Fruit fly (Drosophila melanogaster) whole organism, embryonic: Measurements from ENCODE around the gene MAGE.

Experiments used
- Ada2b ChIP-seq: fragments of 200-800 bp; sonication (Bioruptor generic); IDR thresholded peaks from 2 replicates; pipeline ENCODE4 v1.3.6; 2022; ENCODE audit warnings: missing biosample characterization, missing genetic modification characterization
- Antp ChIP-seq: fragments of 200-800 bp; sonication (Bioruptor generic); optimal IDR thresholded peaks from 3 replicates; lab custom pipeline; 2016; ENCODE audit warnings: missing biosample characterization, missing genetic modification characterization
- Awh ChIP-seq: fragments of 200-800 bp; sonication (Bioruptor generic); IDR thresholded peaks from 2 replicates; pipeline ENCODE4, ENCODE4 v1.3.6; 2022; ENCODE audit warnings: missing biosample characterization, missing genetic modification characterization
- CG10209 ChIP-seq: fragments of 200-800 bp; sonication (Bioruptor generic); optimal IDR thresholded peaks from 3 replicates; lab custom pipeline; 2017; ENCODE audit warnings: missing biosample characterization, mild to moderate bottlenecking, missing genetic modification characterization, missing genetic modification reagents
- CG10274 ChIP-seq: fragments of 200-800 bp; sonication (Bioruptor generic); optimal IDR thresholded peaks from 3 replicates; lab custom pipeline; 2017; ENCODE audit warnings: missing biosample characterization, mild to moderate bottlenecking, missing genetic modification characterization
- CG11093 ChIP-seq: fragments of 200-800 bp; sonication (Bioruptor generic); IDR thresholded peaks from 3 replicates; pipeline ENCODE4 v1.3.6; 2022; ENCODE audit warnings: missing biosample characterization, missing genetic modification characterization
- CG11398 ChIP-seq: fragments of 200-800 bp; sonication (Bioruptor generic); optimal IDR thresholded peaks from 2 replicates; lab custom pipeline; 2016; ENCODE audit warnings: missing biosample characterization, missing genetic modification characterization
- CG12744 ChIP-seq: fragments of 200-800 bp; sonication (Bioruptor generic); optimal IDR thresholded peaks from 2 replicates; lab custom pipeline; 2016; ENCODE audit warnings: missing biosample characterization, missing genetic modification characterization
- CG14710 ChIP-seq: fragments of 200-800 bp; sonication (Bioruptor generic); optimal IDR thresholded peaks from 3 replicates; lab custom pipeline; 2019; ENCODE audit warnings: missing biosample characterization, mild to moderate bottlenecking, missing genetic modification characterization, moderate library complexity
- CG14860 ChIP-seq: fragments of 200-800 bp; sonication (Bioruptor generic); IDR thresholded peaks from 3 replicates; pipeline ENCODE4 v1.3.6; 2022; ENCODE audit warnings: missing biosample characterization, missing genetic modification characterization; ENCODE audit not compliant: partially characterized antibody
- CG15514 ChIP-seq: fragments of 200-800 bp; sonication (Bioruptor generic); optimal IDR thresholded peaks from 3 replicates; lab custom pipeline; 2017; ENCODE audit warnings: missing biosample characterization, missing genetic modification characterization, mild to moderate bottlenecking, moderate library complexity, missing genetic modification reagents
- CG16779 ChIP-seq: fragments of 200-800 bp; sonication (Bioruptor generic); IDR thresholded peaks from 2 replicates; pipeline ENCODE4 v1.3.6; 2022; ENCODE audit warnings: missing biosample characterization, missing genetic modification characterization
- CG17568 ChIP-seq: fragments of 200-800 bp; sonication (Bioruptor generic); optimal IDR thresholded peaks from 2 replicates; lab custom pipeline; 2018; ENCODE audit warnings: missing biosample characterization, mild to moderate bottlenecking, missing genetic modification characterization, moderate library complexity
- CG17802 ChIP-seq: fragments of 200-800 bp; sonication (Bioruptor generic); optimal IDR thresholded peaks from 2 replicates; lab custom pipeline; 2018; ENCODE audit warnings: missing biosample characterization, mild to moderate bottlenecking, missing genetic modification characterization, moderate library complexity
- CG1792 ChIP-seq: fragments of 200-800 bp; sonication (Bioruptor generic); optimal IDR thresholded peaks from 2 replicates; lab custom pipeline; 2016; ENCODE audit warnings: missing biosample characterization, missing genetic modification characterization
- CG18011 ChIP-seq: fragments of 200-800 bp; sonication (Bioruptor generic); optimal IDR thresholded peaks from 2 replicates; lab custom pipeline; 2017; ENCODE audit warnings: missing biosample characterization, missing genetic modification characterization, mild to moderate bottlenecking, moderate library complexity, missing genotype
- CG1832 ChIP-seq: fragments of 200-800 bp; sonication (Bioruptor generic); optimal IDR thresholded peaks from 2 replicates; lab custom pipeline; 2017; ENCODE audit warnings: missing biosample characterization, mild to moderate bottlenecking, missing genetic modification characterization, inconsistent platforms
- CG18764 ChIP-seq: fragments of 200-800 bp; sonication (Bioruptor generic); optimal IDR thresholded peaks from 3 replicates; lab custom pipeline; 2016; ENCODE audit warnings: missing biosample characterization, missing genetic modification characterization
- CG2712 ChIP-seq: fragments of 200-800 bp; optimal IDR thresholded peaks from 3 replicates; lab custom pipeline; 2019; ENCODE audit warnings: missing biosample characterization, mild to moderate bottlenecking, missing genetic modification characterization, moderate library complexity
- CG3163 ChIP-seq: fragments of 200-800 bp; sonication (Bioruptor generic); optimal IDR thresholded peaks from 3 replicates; lab custom pipeline; 2016; ENCODE audit warnings: missing biosample characterization, missing genetic modification characterization
- CG32772 ChIP-seq: fragments of 200-800 bp; sonication (Bioruptor generic); IDR thresholded peaks from 2 replicates; pipeline ENCODE4 v1.3.6; 2022; ENCODE audit warnings: missing biosample characterization, missing genetic modification characterization
- CG34422 ChIP-seq: fragments of 200-800 bp; sonication (Bioruptor generic); IDR thresholded peaks from 3 replicates; pipeline ENCODE4 v1.3.6; 2022; ENCODE audit warnings: missing biosample characterization, missing genetic modification characterization
- CG3995 ChIP-seq: fragments of 200-800 bp; sonication (Bioruptor generic); optimal IDR thresholded peaks from 3 replicates; lab custom pipeline; 2016; ENCODE audit warnings: missing biosample characterization, missing genetic modification characterization
- CG5180 ChIP-seq: fragments of 200-800 bp; sonication (Bioruptor generic); optimal IDR thresholded peaks from 3 replicates; lab custom pipeline; 2017; ENCODE audit warnings: missing biosample characterization, missing genetic modification characterization, mild to moderate bottlenecking, moderate library complexity, missing genetic modification reagents
- CG5953 ChIP-seq: fragments of 200-800 bp; sonication (Bioruptor generic); IDR thresholded peaks from 2 replicates; pipeline ENCODE4 v1.3.6; 2022; ENCODE audit warnings: missing biosample characterization, missing genetic modification characterization
- CG7271 ChIP-seq: fragments of 200-800 bp; sonication (Bioruptor generic); optimal IDR thresholded peaks from 2 replicates; lab custom pipeline; 2018; ENCODE audit warnings: missing biosample characterization, mild to moderate bottlenecking, missing genetic modification characterization, moderate library complexity
- CG7372 ChIP-seq: fragments of 200-800 bp; sonication (Bioruptor generic); IDR thresholded peaks from 2 replicates; pipeline ENCODE4 v1.3.6; 2022; ENCODE audit warnings: missing biosample characterization, missing genetic modification characterization
- Dip2 ChIP-seq: fragments of 200-800 bp; sonication (Bioruptor generic); IDR thresholded peaks from 2 replicates; pipeline ENCODE4 v1.3.6; 2022; ENCODE audit warnings: missing biosample characterization, missing genetic modification characterization
- Dll ChIP-seq: fragments of 200-800 bp; sonication (Bioruptor generic); IDR thresholded peaks from 4 replicates; pipeline ENCODE4 v1.3.6; 2022; ENCODE audit warnings: missing biosample characterization, missing genetic modification characterization; ENCODE audit not compliant: partially characterized antibody
- E2f2 ChIP-seq: fragments of 200-800 bp; sonication (Bioruptor generic); IDR thresholded peaks from 2 replicates; pipeline ENCODE4 v1.3.6; 2022; ENCODE audit warnings: missing biosample characterization, missing genetic modification characterization
- ERR ChIP-seq: fragments of 200-800 bp; sonication (Bioruptor generic); optimal IDR thresholded peaks from 2 replicates; lab custom pipeline; 2016; ENCODE audit warnings: missing biosample characterization, missing genetic modification characterization
- Ets65A ChIP-seq: fragments of 200-800 bp; sonication (Bioruptor generic); peaks from one replicate; lab custom pipeline; 2016; ENCODE audit warnings: missing biosample characterization, missing genetic modification characterization
- HHEX ChIP-seq: fragments of 200-800 bp; sonication (Bioruptor generic); optimal IDR thresholded peaks from 3 replicates; lab custom pipeline; 2017; ENCODE audit warnings: missing biosample characterization, mild to moderate bottlenecking, missing genetic modification characterization, missing genetic modification reagents
- Poxn ChIP-seq: fragments of 200-800 bp; sonication (Bioruptor generic); IDR thresholded peaks from 2 replicates; pipeline ENCODE4 v1.3.6; 2022; ENCODE audit warnings: missing biosample characterization, missing genetic modification characterization
- Ptx1 ChIP-seq: fragments of 200-800 bp; sonication (Bioruptor generic); IDR thresholded peaks from 2 replicates; pipeline ENCODE4 v1.3.6; 2022; ENCODE audit warnings: missing biosample characterization, missing genetic modification characterization
- Sox100B ChIP-seq: fragments of 200-800 bp; sonication (Bioruptor generic); optimal IDR thresholded peaks from 3 replicates; lab custom pipeline; 2018; ENCODE audit warnings: missing biosample characterization, mild to moderate bottlenecking, missing genetic modification characterization
- TFAM ChIP-seq: fragments of 200-800 bp; sonication (Bioruptor generic); optimal IDR thresholded peaks from 2 replicates; lab custom pipeline; 2017; ENCODE audit warnings: missing biosample characterization, missing genetic modification characterization, inconsistent platforms
- bbx ChIP-seq: fragments of 200-800 bp; sonication (Bioruptor generic); IDR thresholded peaks from 2 replicates; pipeline ENCODE4 v1.3.6; 2022; ENCODE audit warnings: missing biosample characterization, missing genetic modification characterization; ENCODE audit not compliant: partially characterized antibody
- corto ChIP-seq: fragments of 200-800 bp; sonication (Bioruptor generic); optimal IDR thresholded peaks from 2 replicates; lab custom pipeline; 2016; ENCODE audit warnings: missing biosample characterization, mild to moderate bottlenecking, missing genetic modification characterization, moderate library complexity
- disco-r ChIP-seq: fragments of 200-800 bp; sonication (Bioruptor generic); optimal IDR thresholded peaks from 2 replicates; lab custom pipeline; 2016; ENCODE audit warnings: missing biosample characterization, missing genetic modification characterization
- en ChIP-seq: fragments of 200-800 bp; sonication (Bioruptor generic); optimal IDR thresholded peaks from 2 replicates; lab custom pipeline; 2016; ENCODE audit warnings: missing biosample characterization, missing genetic modification characterization
- gfzf ChIP-seq: fragments of 200-800 bp; sonication (Bioruptor generic); optimal IDR thresholded peaks from 2 replicates; lab custom pipeline; 2016; ENCODE audit warnings: missing biosample characterization, mild to moderate bottlenecking, missing genetic modification characterization, moderate library complexity
- grn ChIP-seq: fragments of 200-800 bp; sonication (Bioruptor generic); optimal IDR thresholded peaks from 3 replicates; lab custom pipeline; 2017; ENCODE audit warnings: missing biosample characterization, missing genetic modification characterization
- mam ChIP-seq: fragments of 200-800 bp; sonication (Bioruptor generic); optimal IDR thresholded peaks from 3 replicates; lab custom pipeline; 2016; ENCODE audit warnings: missing biosample characterization, missing genetic modification characterization
- nmo ChIP-seq: fragments of 200-800 bp; sonication (Bioruptor generic); optimal IDR thresholded peaks from 2 replicates; lab custom pipeline; 2018; ENCODE audit warnings: missing biosample characterization, mild to moderate bottlenecking, missing genetic modification characterization, moderate library complexity
- sim ChIP-seq: fragments of 200-800 bp; sonication (Bioruptor generic); IDR thresholded peaks from 2 replicates; pipeline ENCODE4 v1.3.6; 2022; ENCODE audit warnings: missing biosample characterization, missing genetic modification characterization
- sima ChIP-seq: fragments of 200-800 bp; sonication (Bioruptor generic); optimal IDR thresholded peaks from 2 replicates; lab custom pipeline; 2016; ENCODE audit warnings: missing biosample characterization, missing genetic modification characterization
- stc ChIP-seq: fragments of 200-800 bp; sonication (Bioruptor generic); IDR thresholded peaks from 2 replicates; pipeline ENCODE4 v1.3.6; 2022; ENCODE audit warnings: missing biosample characterization, missing genetic modification characterization
- trem ChIP-seq: fragments of 200-800 bp; optimal IDR thresholded peaks from 3 replicates; lab custom pipeline; 2019; ENCODE audit warnings: missing biosample characterization, mild to moderate bottlenecking, missing genetic modification characterization, moderate library complexity
- unpg ChIP-seq: fragments of 200-800 bp; sonication (Bioruptor generic); optimal IDR thresholded peaks from 3 replicates; lab custom pipeline; 2018; ENCODE audit warnings: missing biosample characterization, mild to moderate bottlenecking, missing genetic modification characterization, moderate library complexity
- yki ChIP-seq: fragments of >200 bp; optimal IDR thresholded peaks from 3 replicates; lab custom pipeline; 2018

The MAGE gene

DNA sequence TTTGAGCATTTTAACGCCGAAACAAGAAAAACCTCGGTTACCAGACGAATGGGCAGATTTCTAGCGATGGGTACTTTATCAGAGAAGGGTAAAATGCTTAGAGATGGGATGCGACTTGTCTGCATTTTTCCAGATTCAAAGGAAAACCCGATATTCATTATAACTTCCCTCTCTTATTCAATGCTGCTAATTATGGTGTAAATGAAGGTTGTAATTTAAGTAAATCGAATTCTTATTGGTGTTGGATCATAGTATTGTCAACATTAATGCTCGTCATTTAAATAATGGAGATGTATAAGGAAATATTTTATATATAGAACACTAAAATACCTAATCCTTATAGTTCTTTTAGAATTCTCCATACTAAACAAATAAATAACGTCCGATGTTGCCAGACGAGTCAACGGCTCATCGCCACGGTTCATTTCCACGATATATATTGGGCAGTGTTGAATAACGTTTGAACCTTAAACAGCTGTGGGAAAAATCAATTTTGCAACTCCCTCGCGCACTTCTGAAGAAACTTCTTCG, 30.8 kb downstream of the MAGE start, which contains the start of the genes Alh and CG10098:
TSS of gene Alh (minus strand) at position 77 of the 531 bp plus-strand sequence.
TSS of gene CG10098 (plus strand) at position 440 of the 531 bp plus-strand sequence.
- peak; percentile 26 for TF ChIP-seq CG17568 (GFP tag; lab: Kevin White, UChicago)
- peak; percentile 85 for TF ChIP-seq Dll
- peak; percentile 50 for TF ChIP-seq CG16779 (GFP tag; lab: Robert Waterston, UW)
- no peak for TF ChIP-seq sima (GFP tag; lab: Kevin White, UChicago)
- peak; percentile 69; the same call in 1 of the 3 replicates for TF ChIP-seq CG34422
- TF ChIP-seq Ada2b (GFP tag; lab: Robert Waterston, UW): peak; percentile 73
- peak; percentile 66 for TF ChIP-seq CG12744
- TF ChIP-seq CG2712: peak; percentile 85
- TF ChIP-seq CG1832 (GFP tag; lab: Kevin White, UChicago): no peak
- peak; percentile 22 for TF ChIP-seq grn (GFP tag; lab: Kevin White, UChicago)
- TF ChIP-seq CG14710 (tag; lab: Kevin White, UChicago): peak; percentile 91
- TF ChIP-seq disco-r: peak; percentile 58
- TF ChIP-seq CG5953 (GFP tag; lab: Robert Waterston, UW): no peak
- no peak for TF ChIP-seq yki (lab: Kevin White, UChicago)
- TF ChIP-seq Dip2: no peak
- no peak for TF ChIP-seq CG7271 (tag; lab: Kevin White, UChicago)
- peak; percentile 38 for TF ChIP-seq gfzf
- peak; percentile 59 for TF ChIP-seq CG3995 (GFP tag; lab: Kevin White, UChicago)
- peak; percentile 67 for TF ChIP-seq CG18011 (GFP tag; lab: Kevin White, UChicago)
- peak; percentile 43; the same call in 1 of the 2 replicates for TF ChIP-seq Poxn (GFP tag; lab: Robert Waterston, UW)
- peak; percentile 99 for TF ChIP-seq Ets65A (GFP tag; lab: Kevin White, UChicago)
- TF ChIP-seq ERR (GFP tag; lab: Kevin White, UChicago): peak; percentile 69
- peak; percentile 74 for TF ChIP-seq CG1792
- peak; percentile 75; the same call in 1 of the 3 replicates for TF ChIP-seq CG11093 (GFP tag; lab: Robert Waterston, UW)
- TF ChIP-seq Ptx1 (GFP tag; lab: Robert Waterston, UW): peak; percentile 87
- peak; percentile 91 for TF ChIP-seq Antp
- TF ChIP-seq bbx (GFP tag; lab: Robert Waterston, UW): peak; percentile 68
- peak; percentile 32; the same call in 1 of the 2 replicates for TF ChIP-seq stc
- peak; percentile 39; the same call in 1 of the 2 replicates for TF ChIP-seq E2f2
- TF ChIP-seq en: peak; percentile 55
- TF ChIP-seq CG7372 (GFP tag; lab: Robert Waterston, UW): peak; percentile 73
- no peak for TF ChIP-seq CG11398 (GFP tag; lab: Kevin White, UChicago)
- peak; percentile 95 for TF ChIP-seq mam (GFP tag; lab: Kevin White, UChicago)
- TF ChIP-seq CG17802: no peak
- peak; percentile 59 for TF ChIP-seq Awh
- TF ChIP-seq TFAM (GFP tag; lab: Kevin White, UChicago): peak; percentile 5
- peak; percentile 40 for TF ChIP-seq CG5180 (GFP tag; lab: Kevin White, UChicago)
- peak; percentile 63 for TF ChIP-seq CG14860 (GFP tag; lab: Robert Waterston, UW)
- peak; percentile 68 for TF ChIP-seq unpg (GFP tag; lab: Kevin White, UChicago)
- peak; percentile 76 for TF ChIP-seq CG32772 (GFP tag; lab: Robert Waterston, UW)
- TF ChIP-seq nmo: peak; percentile 89
- peak; percentile 74 for TF ChIP-seq CG10209 (GFP tag; lab: Kevin White, UChicago)
- TF ChIP-seq CG3163 (GFP tag; lab: Kevin White, UChicago): peak; percentile 41
- TF ChIP-seq corto (GFP tag; lab: Kevin White, UChicago): peak; percentile 35
- peak; percentile 44 for TF ChIP-seq CG10274
- TF ChIP-seq HHEX (GFP tag; lab: Kevin White, UChicago): peak; percentile 79
- peak; percentile 78 for TF ChIP-seq trem
- peak; percentile 82 for TF ChIP-seq CG15514
- peak; percentile 72 for TF ChIP-seq Sox100B (GFP tag; lab: Kevin White, UChicago)
- TF ChIP-seq CG18764 (GFP tag; lab: Kevin White, UChicago): peak; percentile 77
- TF ChIP-seq sim (GFP tag; lab: Robert Waterston, UW): no peak
